Worm (Caenorhabditis elegans): ENCODE measurements around the gene T09A5.15.

T09A5.15 gene

DNA sequence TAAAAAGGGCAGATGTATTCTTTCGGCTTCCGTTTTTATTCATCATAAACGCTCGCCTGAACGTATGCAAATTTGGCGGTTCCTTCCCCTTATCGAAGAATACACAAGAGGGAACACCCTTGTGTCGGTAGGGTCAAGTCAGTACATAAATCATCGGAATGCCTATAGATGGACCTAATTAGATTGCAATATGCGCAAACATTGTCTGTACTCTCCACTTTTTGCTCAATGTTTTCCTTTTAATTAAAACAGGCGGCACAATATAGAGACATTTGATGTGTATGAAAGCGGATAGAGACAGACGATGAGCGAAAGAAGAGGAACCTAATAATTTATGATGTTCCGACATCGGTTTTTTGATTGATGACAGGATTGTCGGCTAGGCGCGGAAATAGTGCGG lies 43.5 kb upstream of the T09A5.15 start:
- TF ChIP-seq unc-42 (tag; optimal IDR thresholded peaks at IDR 0.05) (peak; percentile 42), pag-3 (tag; optimal IDR thresholded peaks at IDR 0.05; ENCODE audit: borderline replicate concordance) (no peak), ceh-31 (tag; optimal IDR thresholded peaks at IDR 0.05) (peak; percentile 46), tbx-2 (tag; optimal IDR thresholded peaks at IDR 0.05) (peak; percentile 20), ama-1 (optimal IDR thresholded peaks at IDR 0.05) (no peak), ceh-14 (tag; optimal IDR thresholded peaks at IDR 0.05) (peak; percentile 69), Y22D7AL.16 (tag; optimal IDR thresholded peaks at IDR 0.05) (no peak), eyg-1 (tag; optimal IDR thresholded peaks at IDR 0.05) (no peak), elt-2 (tag; optimal IDR thresholded peaks at IDR 0.05) (no peak), sox-2 (GFP tag; IDR thresholded peaks at IDR 0.05) (no peak), zip-5 (tag; optimal IDR thresholded peaks at IDR 0.05) (no peak), C38D4.7 (GFP tag; optimal IDR thresholded peaks at IDR 0.05) (no peak), unc-55 (GFP tag; optimal IDR thresholded peaks at IDR 0.05) (peak; percentile 74), nfya-1 (tag; optimal IDR thresholded peaks at IDR 0.05) (peak; percentile 23), sox-4 (tag; optimal IDR thresholded peaks at IDR 0.05) (no peak), dve-1 (tag; optimal IDR thresholded peaks at IDR 0.05) (no peak), pha-2 (tag; optimal IDR thresholded peaks at IDR 0.05) (peak; percentile 11), sdc-2 (tag; optimal IDR thresholded peaks at IDR 0.05) (no peak), K09A11.1 (tag; optimal IDR thresholded peaks at IDR 0.05; ENCODE audit: insufficient read depth) (no peak), hlh-8 (tag; optimal IDR thresholded peaks at IDR 0.05) (no peak)

- TF ChIP-seq unc-42 (tag; optimal IDR thresholded peaks at IDR 0.05): no peak
- TF ChIP-seq ceh-22 (tag; optimal IDR thresholded peaks at IDR 0.05): no peak
- TF ChIP-seq che-1 (tag; optimal IDR thresholded peaks at IDR 0.05): no peak
- no peak for TF ChIP-seq K09A11.1 (tag; optimal IDR thresholded peaks at IDR 0.05; ENCODE audit: insufficient read depth)
- no peak for TF ChIP-seq fkh-10 (GFP tag; optimal IDR thresholded peaks at IDR 0.05)
- TF ChIP-seq ceh-9 (tag; optimal IDR thresholded peaks at IDR 0.05): no peak
- TF ChIP-seq ceh-34 (tag; optimal IDR thresholded peaks at IDR 0.05): no peak
- no peak for TF ChIP-seq mec-3 (tag; optimal IDR thresholded peaks at IDR 0.05; ENCODE audit: borderline replicate concordance)
- no peak for TF ChIP-seq Y22D7AL.16 (tag; optimal IDR thresholded peaks at IDR 0.05)
- TF ChIP-seq fax-1 (tag; optimal IDR thresholded peaks at IDR 0.05): no peak
- TF ChIP-seq ceh-14 (tag; optimal IDR thresholded peaks at IDR 0.05): no peak
- TF ChIP-seq ahr-1 (tag; optimal IDR thresholded peaks at IDR 0.05): no peak
- no peak for TF ChIP-seq sdc-2 (tag; optimal IDR thresholded peaks at IDR 0.05)
- TF ChIP-seq sox-4 (tag; optimal IDR thresholded peaks at IDR 0.05): no peak
These were observed 42.8 kb upstream of the T09A5.15 start for ce11 chrII:7814915-7815314.

- peak; percentile 15 for TF ChIP-seq unc-55 (GFP tag; optimal IDR thresholded peaks at IDR 0.05)
- no peak for TF ChIP-seq ets-4 (tag; optimal IDR thresholded peaks at IDR 0.05)
- no peak for TF ChIP-seq ceh-24 (tag; optimal IDR thresholded peaks at IDR 0.05)
- no peak for TF ChIP-seq fkh-6 (tag; optimal IDR thresholded peaks at IDR 0.05)
- TF ChIP-seq odd-2 (tag; optimal IDR thresholded peaks at IDR 0.05): no peak
- TF ChIP-seq hlh-6 (tag; optimal IDR thresholded peaks at IDR 0.05): no peak
- TF ChIP-seq ceh-14 (tag; optimal IDR thresholded peaks at IDR 0.05): no peak
- TF ChIP-seq ceh-31 (tag; optimal IDR thresholded peaks at IDR 0.05): peak; percentile 23
- no peak for TF ChIP-seq ceh-6 (GFP tag; optimal IDR thresholded peaks at IDR 0.05)
These were observed 42.4 kb upstream of the T09A5.15 start for ce11 chrII:7815406-7815805.

- TF ChIP-seq sox-4 (tag; optimal IDR thresholded peaks at IDR 0.05) (no peak), unc-42 (tag; optimal IDR thresholded peaks at IDR 0.05) (peak; percentile 38)
These were observed 41.5 kb upstream of the T09A5.15 start, which contains the start of gene cki-2 for ce11 chrII:7816163-7816776. TSS of gene cki-2 (plus strand) at chrII:7816499.

- no peak for TF ChIP-seq sox-4 (tag; optimal IDR thresholded peaks at IDR 0.05)
- TF ChIP-seq ztf-16 (tag; optimal IDR thresholded peaks at IDR 0.05): no peak
- TF ChIP-seq ama-1 (optimal IDR thresholded peaks at IDR 0.05): no peak
- TF ChIP-seq fax-1 (tag; optimal IDR thresholded peaks at IDR 0.05): no peak
- no peak for TF ChIP-seq sox-2 (GFP tag; IDR thresholded peaks at IDR 0.05)
- TF ChIP-seq elt-2 (tag; optimal IDR thresholded peaks at IDR 0.05): peak; percentile 19
- TF ChIP-seq unc-42 (tag; optimal IDR thresholded peaks at IDR 0.05): peak; percentile 68
- TF ChIP-seq unc-55 (GFP tag; optimal IDR thresholded peaks at IDR 0.05): no peak
These were observed 40.2 kb upstream of the T09A5.15 start for ce11 chrII:7817580-7817979.

Data from whole organism, late embryonic.